Worm (Caenorhabditis elegans) whole organism, L2 larva: ENCODE measurements around the gene F33A8.4.

ENCODE experiments used
- ZK546.5 ChIP-seq: sonication (generic microtip); optimal IDR thresholded peaks from 2 replicates; lab custom pipeline; 2017; ENCODE audit warnings: missing biosample characterization, missing genetic modification characterization
- blmp-1 ChIP-seq: sonication (generic microtip); optimal IDR thresholded peaks from 2 replicates; lab custom pipeline; 2017; ENCODE audit warnings: missing genetic modification characterization, mild to moderate bottlenecking, missing compliant biosample characterization, antibody characterized with exemption, moderate library complexity; ENCODE audit not compliant: insufficient read depth
- dmd-4 ChIP-seq: sonication (generic microtip); optimal IDR thresholded peaks from 2 replicates; lab custom pipeline; 2017; ENCODE audit warnings: missing biosample characterization, missing genetic modification characterization
- fos-1 ChIP-seq: fragments of 150-350 bp; optimal IDR thresholded peaks from 2 replicates; lab custom pipeline; 2014; ENCODE audit warnings: missing biosample characterization, missing genetic modification characterization
- nhr-10 ChIP-seq: sonication (generic microtip); optimal IDR thresholded peaks from 2 replicates; lab custom pipeline; 2017; ENCODE audit warnings: missing biosample characterization, missing genetic modification characterization
- nhr-12 ChIP-seq: fragments of 150-350 bp; optimal IDR thresholded peaks from 2 replicates; lab custom pipeline; 2014; ENCODE audit warnings: missing biosample characterization, missing genetic modification characterization
- nhr-129 ChIP-seq: fragments of 150-350 bp; optimal IDR thresholded peaks from 2 replicates; lab custom pipeline; 2014; ENCODE audit warnings: missing biosample characterization, missing genetic modification characterization
- nhr-23 ChIP-seq: fragments of 150-350 bp; optimal IDR thresholded peaks from 2 replicates; lab custom pipeline; 2014; ENCODE audit warnings: missing biosample characterization, missing genetic modification reagents, missing genetic modification characterization
- nhr-237 ChIP-seq: fragments of 150-350 bp; optimal IDR thresholded peaks from 2 replicates; lab custom pipeline; 2014; ENCODE audit warnings: missing biosample characterization, missing genetic modification characterization
- skn-1 ChIP-seq: sonication (generic microtip); optimal IDR thresholded peaks from 2 replicates; lab custom pipeline; 2017; ENCODE audit warnings: missing biosample characterization, missing genetic modification characterization
- unc-62 ChIP-seq: fragments of 150-350 bp; optimal IDR thresholded peaks from 2 replicates; lab custom pipeline; 2014; ENCODE audit warnings: missing biosample characterization, missing genetic modification reagents, missing genetic modification characterization
- zag-1 ChIP-seq: fragments of 150-350 bp; optimal IDR thresholded peaks from 2 replicates; lab custom pipeline; 2014; ENCODE audit warnings: missing biosample characterization, missing genetic modification characterization
- ztf-11 ChIP-seq: sonication (generic microtip); optimal IDR thresholded peaks from 2 replicates; lab custom pipeline; 2017; ENCODE audit warnings: missing biosample characterization, missing genetic modification characterization

- TF ChIP-seq blmp-1 (tag; lab: Kevin White, UChicago) (no peak), skn-1 (tag; lab: Kevin White, UChicago) (no peak), ztf-11 (tag; lab: Kevin White, UChicago) (no peak), unc-62 (GFP tag; lab: Kevin White, UChicago) (no peak), zag-1 (tag; lab: Kevin White, UChicago) (no peak), nhr-10 (no peak), nhr-237 (tag; lab: Kevin White, UChicago) (no peak), nhr-12 (tag; lab: Kevin White, UChicago) (no peak), dmd-4 (tag; lab: Kevin White, UChicago) (no peak), ZK546.5 (tag; lab: Kevin White, UChicago) (no peak), nhr-23 (no peak), nhr-129 (no peak), fos-1 (no peak)
Observed at ce11 chrII:11015210-11015609, 33.6 kb downstream of the F33A8.4 start.
